Worm (Caenorhabditis elegans) whole organism, L4/young adult: ENCODE results near the gene cit-1.2.
A peak's percentile ranks its signal among the peaks of the same experiment; 100 is the strongest.

ENCODE experiments used
- W03F9.2 ChIP-seq: fragments of 150-350 bp; optimal IDR thresholded peaks from 2 replicates; lab custom pipeline; 2014; ENCODE audit warnings: missing biosample characterization, missing genetic modification characterization
- him-1 ChIP-seq: sonication (generic microtip); optimal IDR thresholded peaks from 2 replicates; lab custom pipeline; 2016; ENCODE audit warnings: missing genotype, missing genetic modification reagents, missing genetic modification characterization, missing compliant biosample characterization

- TF ChIP-seq him-1 (tag; lab: Kevin White, UChicago) (peak; percentile 67), W03F9.2 (tag; lab: Kevin White, UChicago) (peak; percentile 90)
Observed at ce11 chrIII:7973201-7973767, 37.3 kb upstream of the cit-1.2 start, which contains the start of the genes eef-1B.1 and aco-2.
